Worm (Caenorhabditis elegans): Measurements from ENCODE around the gene igeg-2.

- TF ChIP-seq alr-1 (tag; optimal IDR thresholded peaks at IDR 0.05) (no peak), nhr-21 (tag; optimal IDR thresholded peaks at IDR 0.05) (no peak)
Observed at ce11 chrX:11454231-11454630, 7.8 kb upstream of the igeg-2 start, which contains the start of gene F48C5.2.

Measured in whole organism, L2 larva.